Worm (Caenorhabditis elegans) whole organism, midembryonic: Measurements from ENCODE around the gene T24C2.5.

Experiments
- T22C8.4 ChIP-seq: fragments of 200-800 bp; sonication (Bioruptor generic); IDR thresholded peaks from 2 replicates; pipeline ENCODE4 v1.3.6; 2022; ENCODE audit warnings: missing genetic modification characterization, missing compliant biosample characterization
- flt-1 ChIP-seq: fragments of 200-800 bp; sonication (Bioruptor generic); IDR thresholded peaks from 2 replicates; pipeline ENCODE4 v1.3.6; 2022; ENCODE audit warnings: missing genetic modification characterization, missing compliant biosample characterization
- med-1 ChIP-seq: sonication (generic microtip); optimal IDR thresholded peaks from 2 replicates; lab custom pipeline; 2017; ENCODE audit warnings: missing genetic modification characterization, mild to moderate bottlenecking, missing compliant biosample characterization, antibody characterized with exemption, missing genetic modification reagents; ENCODE audit not compliant: insufficient read depth
- ref-1 ChIP-seq: fragments of 200-800 bp; sonication (Bioruptor generic); conservative IDR thresholded peaks from 2 replicates; pipeline ENCODE4 v1.3.6; 2022; ENCODE audit warnings: missing genetic modification reagents, missing genetic modification characterization, missing compliant biosample characterization
- tab-1 ChIP-seq: fragments of 200-800 bp; sonication (Bioruptor generic); IDR thresholded peaks from 2 replicates; pipeline ENCODE4 v1.3.6; 2022; ENCODE audit warnings: missing genetic modification characterization, missing compliant biosample characterization
- ztf-23 ChIP-seq: fragments of 200-800 bp; sonication (Bioruptor generic); IDR thresholded peaks from 2 replicates; pipeline ENCODE4 v1.3.6; 2022; ENCODE audit warnings: missing genetic modification reagents, missing genetic modification characterization, missing compliant biosample characterization
- ztf-29 ChIP-seq: fragments of 200-800 bp; sonication (Bioruptor generic); IDR thresholded peaks from 2 replicates; pipeline ENCODE4 v1.3.6; 2022; ENCODE audit warnings: missing genetic modification reagents, missing genetic modification characterization, missing compliant biosample characterization

DNA sequence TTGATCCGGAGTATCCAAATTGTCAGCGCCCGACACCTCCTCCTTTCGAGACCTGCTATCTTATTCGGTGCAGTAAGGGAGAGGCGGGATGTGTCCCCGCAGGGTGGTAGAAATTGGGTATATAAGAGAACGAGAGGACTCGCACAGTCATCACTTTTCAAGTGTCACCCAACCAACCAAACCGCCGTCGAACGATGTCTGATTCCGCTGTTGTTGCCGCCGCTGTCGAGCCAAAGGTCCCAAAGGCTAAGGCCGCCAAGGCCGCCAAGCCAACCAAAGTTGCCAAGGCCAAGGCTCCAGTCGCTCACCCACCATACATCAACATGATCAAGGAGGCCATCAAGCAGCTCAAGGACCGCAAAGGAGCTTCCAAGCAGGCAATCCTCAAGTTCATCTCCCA is 44.3 kb upstream of the T24C2.5 start, which contains the start of gene his-24:
- TF ChIP-seq T22C8.4 (GFP tag; lab: Robert Waterston, UW) (0 out of 2 replicates have a peak, but pooled peaks have one; percentile 36), tab-1 (GFP tag; lab: Robert Waterston, UW) (peak; percentile 45; the same call in 1 of the 2 replicates), med-1 (no peak), ztf-29 (GFP tag; lab: Robert Waterston, UW) (no peak), ztf-23 (GFP tag; lab: Robert Waterston, UW) (peak; percentile 71; the same call in 1 of the 2 replicates), flt-1 (GFP tag; lab: Robert Waterston, UW) (peak; percentile 83), ref-1 (GFP tag; lab: Robert Waterston, UW) (no peak)
